Fruit fly (Drosophila melanogaster): Measurements from ENCODE around the gene CG9632.

CG9632 gene

DNA sequence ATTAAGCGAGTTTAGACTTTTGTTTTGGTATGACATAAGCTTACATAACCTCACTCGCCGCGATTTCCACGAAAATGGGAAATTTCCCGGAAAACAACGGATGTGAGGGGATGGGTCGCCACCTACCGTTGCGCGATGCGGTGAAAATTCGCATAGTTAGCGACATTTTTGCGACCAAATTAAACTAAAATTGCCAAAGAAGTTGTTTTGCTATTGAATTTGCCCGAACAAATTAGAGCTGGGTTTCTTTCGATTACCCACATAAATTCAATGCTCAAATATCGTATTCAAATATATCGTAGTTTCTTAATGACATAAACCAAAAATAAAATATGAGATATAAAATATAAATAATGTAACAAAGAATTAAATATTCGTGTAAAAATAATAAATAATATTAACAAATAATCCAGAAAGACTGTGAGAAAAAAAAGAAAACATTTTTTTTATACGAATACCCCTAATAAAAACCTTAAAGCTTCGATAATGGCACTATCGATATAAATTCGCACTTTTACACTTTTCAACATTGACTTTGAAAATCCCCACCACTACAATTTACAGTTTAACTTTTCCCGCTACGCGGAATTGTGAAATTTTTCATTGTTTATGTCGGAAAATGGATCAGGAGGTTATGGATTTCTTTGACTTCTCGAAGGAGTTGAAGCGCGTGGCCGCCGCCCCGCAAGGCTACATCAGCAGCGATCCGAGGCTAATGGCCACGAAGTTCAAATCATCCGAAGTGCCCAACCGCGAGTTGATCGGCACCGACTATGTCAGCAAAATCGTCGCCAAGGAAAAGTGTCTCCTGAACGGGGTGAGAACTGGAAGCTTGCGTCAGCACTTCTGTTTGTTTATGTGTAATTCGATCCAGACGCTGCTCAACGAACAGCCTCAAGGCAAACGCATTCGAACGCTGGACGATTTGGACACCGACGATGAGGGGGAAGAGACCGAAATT, 22.9 kb upstream of the CG9632 start, which contains the start of the genes ND-23 and spn-E (continued):
- peak; percentile 86 for TF ChIP-seq unc-4 (GFP tag; IDR thresholded peaks at IDR 0.05; ENCODE audit: partially characterized antibody)
- TF ChIP-seq Ada2b (GFP tag; IDR thresholded peaks at IDR 0.05) = peak; percentile 6; the same call in 1 of the 2 replicates
- TF ChIP-seq Fer2 (tag; optimal IDR thresholded peaks at IDR 0.05) = peak; percentile 53
- TF ChIP-seq Rfx (GFP tag; IDR thresholded peaks at IDR 0.05) = peak; percentile 62; the same call in 1 of the 2 replicates
- no peak for TF ChIP-seq Lim3 (GFP tag; IDR thresholded peaks at IDR 0.05)
- TF ChIP-seq Atf6 (GFP tag; IDR thresholded peaks at IDR 0.05) = peak; percentile 27; the same call in 1 of the 2 replicates
- peak; percentile 24 for TF ChIP-seq CG3281 (GFP tag; optimal IDR thresholded peaks at IDR 0.05)
- TF ChIP-seq az2 (GFP tag; optimal IDR thresholded peaks at IDR 0.05) = peak; percentile 29
- peak; percentile 48 for TF ChIP-seq CG18599 (GFP tag; optimal IDR thresholded peaks at IDR 0.05)
- TF ChIP-seq CG8765 (GFP tag; IDR thresholded peaks at IDR 0.05) = no peak
- TF ChIP-seq ranshi (GFP tag; IDR thresholded peaks at IDR 0.05) = peak; percentile 41; the same call in 1 of the 2 replicates
- TF ChIP-seq zen (tag; optimal IDR thresholded peaks at IDR 0.05) = peak; percentile 69
- no peak for TF ChIP-seq CG31224 (GFP tag; IDR thresholded peaks at IDR 0.05)
- TF ChIP-seq HLH3B (GFP tag; IDR thresholded peaks at IDR 0.05) = 0 out of 2 replicates have a peak, but pooled peaks have one; percentile 16
- TF ChIP-seq Bgb (GFP tag; IDR thresholded peaks at IDR 0.05; ENCODE audit: partially characterized antibody) = peak; percentile 70
- peak; percentile 52 for TF ChIP-seq NfI (GFP tag; optimal IDR thresholded peaks at IDR 0.05)
- TF ChIP-seq GATAe (GFP tag; conservative IDR thresholded peaks at IDR 0.05) = 0 out of 2 replicates have a peak, but pooled peaks have one; percentile 14
- TF ChIP-seq Ssrp (tag; optimal IDR thresholded peaks at IDR 0.05) = peak; percentile 54
- peak; percentile 76 for TF ChIP-seq Doc3 (GFP tag; IDR thresholded peaks at IDR 0.05; ENCODE audit: partially characterized antibody)
- peak; percentile 1 for TF ChIP-seq mam (GFP tag; optimal IDR thresholded peaks at IDR 0.05)
- TF ChIP-seq ind (GFP tag; optimal IDR thresholded peaks at IDR 0.05) = peak; percentile 59
- TF ChIP-seq CG10267 (tag; optimal IDR thresholded peaks at IDR 0.05) = peak; percentile 93
- peak; percentile 45 for TF ChIP-seq CG15269 (tag; optimal IDR thresholded peaks at IDR 0.05)
- no peak for TF ChIP-seq CG7987 (GFP tag; optimal IDR thresholded peaks at IDR 0.05)
- TF ChIP-seq NFAT (GFP tag; IDR thresholded peaks at IDR 0.05) = 0 out of 2 replicates have a peak, but pooled peaks have one; percentile 39
- peak; percentile 45 for TF ChIP-seq CG8388 (GFP tag; optimal IDR thresholded peaks at IDR 0.05)
- peak; percentile 48 for TF ChIP-seq CG7372 (GFP tag; IDR thresholded peaks at IDR 0.05)
- TF ChIP-seq lbe (GFP tag; optimal IDR thresholded peaks at IDR 0.05) = peak; percentile 47
- TF ChIP-seq CG17361 (GFP tag; IDR thresholded peaks at IDR 0.05) = peak; percentile 87
- TF ChIP-seq tgo (GFP tag; IDR thresholded peaks at IDR 0.05) = peak; percentile 66
- TF ChIP-seq CG15514 (GFP tag; optimal IDR thresholded peaks at IDR 0.05) = peak; percentile 48
- TF ChIP-seq CG4820 (GFP tag; optimal IDR thresholded peaks at IDR 0.05) = peak; percentile 0
- TF ChIP-seq CG15011 (GFP tag; optimal IDR thresholded peaks at IDR 0.05) = no peak
- TF ChIP-seq fd3F (GFP tag; optimal IDR thresholded peaks at IDR 0.05) = peak; percentile 13
- TF ChIP-seq sc (optimal IDR thresholded peaks at IDR 0.05) = no peak
- no peak for TF ChIP-seq sc (GFP tag; optimal IDR thresholded peaks at IDR 0.05)
- TF ChIP-seq CG6689 (GFP tag; IDR thresholded peaks at IDR 0.05) = peak; percentile 57; the same call in 1 of the 2 replicates
- TF ChIP-seq CoRest (tag; optimal IDR thresholded peaks at IDR 0.05) = peak; percentile 81
- TF ChIP-seq CG7271 (tag; optimal IDR thresholded peaks at IDR 0.05) = peak; percentile 3
- 0 out of 3 replicates have a peak, but pooled peaks have one; percentile 47 for TF ChIP-seq ken (GFP tag; IDR thresholded peaks at IDR 0.05)
- no peak for TF ChIP-seq dati (GFP tag; IDR thresholded peaks at IDR 0.05)
- peak in 1 of 2 experiments; percentile 49 for TF ChIP-seq bsh (GFP tag; optimal IDR thresholded peaks at IDR 0.05)
- TF ChIP-seq phol (tag; optimal IDR thresholded peaks at IDR 0.05) = peak; percentile 73
- peak; percentile 50 for TF ChIP-seq CG4617 (GFP tag; optimal IDR thresholded peaks at IDR 0.05; ENCODE audit: borderline replicate concordance)
- TF ChIP-seq CG14710 (tag; optimal IDR thresholded peaks at IDR 0.05) = peak; percentile 81
- TF ChIP-seq Dll (GFP tag; IDR thresholded peaks at IDR 0.05; ENCODE audit: partially characterized antibody) = peak; percentile 94
- peak; percentile 76 for TF ChIP-seq CG2116 (GFP tag; optimal IDR thresholded peaks at IDR 0.05)

Data from whole organism, embryonic.